Worm (Caenorhabditis elegans) whole organism, L3 larva: ENCODE data around the gene pqn-90.

Experiments
- ZK546.5 ChIP-seq: sonication (generic microtip); optimal IDR thresholded peaks from 2 replicates; lab custom pipeline; 2017; ENCODE audit warnings: missing biosample characterization, missing genetic modification characterization
- fos-1 ChIP-seq: fragments of 150-350 bp; optimal IDR thresholded peaks from 2 replicates; lab custom pipeline; 2014; ENCODE audit warnings: missing biosample characterization, missing genetic modification characterization

DNA sequence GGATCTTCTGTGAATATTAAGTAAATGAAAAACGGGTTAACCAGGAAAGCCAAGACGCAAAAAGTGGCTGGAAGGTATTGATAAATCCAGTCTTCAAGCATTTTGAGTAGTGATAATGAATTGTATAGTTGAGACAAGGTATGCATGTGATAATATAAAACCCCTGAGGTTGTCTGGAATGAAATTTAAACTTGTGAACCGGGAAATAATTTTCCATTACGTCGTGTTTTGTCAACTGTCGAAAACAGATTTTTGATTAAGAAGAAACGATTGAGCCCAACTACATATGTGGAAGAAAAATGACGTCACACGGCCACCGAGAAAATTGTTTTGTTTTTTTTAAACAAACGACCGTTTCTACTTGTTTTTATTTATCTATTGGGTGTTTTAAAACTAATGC lies 38.9 kb downstream of the pqn-90 start, which contains the start of gene srj-42:
- TF ChIP-seq fos-1 (tag; lab: Kevin White, UChicago) (no peak), ZK546.5 (tag; lab: Kevin White, UChicago) (no peak)
